Fruit fly (Drosophila melanogaster) S2 (cell line): Measurements from ENCODE around the gene Bub3.

Source experiments
- CG8478 ChIP-seq: fragments of >200 bp; optimal IDR thresholded peaks from 2 replicates; lab custom pipeline; 2018
- CTCF ChIP-seq, 2 experiments: fragments of >200 bp; optimal IDR thresholded peaks; 2 replicates each; lab custom pipeline; 2018

dm6 chr3R:29723048-29723656 is 47.9 kb upstream of the Bub3 start, which contains the start of gene Pcd:
- TF ChIP-seq CTCF (optimal IDR thresholded peaks at IDR 0.05; lab: Kevin White, UChicago) (no peak), CG8478 (lab: Kevin White, UChicago) (no peak)
